Fruit fly (Drosophila melanogaster): Measurements from ENCODE around the gene dpr16.
A peak's percentile ranks its signal among the peaks of the same experiment; 100 is the strongest.

dpr16 gene

DNA sequence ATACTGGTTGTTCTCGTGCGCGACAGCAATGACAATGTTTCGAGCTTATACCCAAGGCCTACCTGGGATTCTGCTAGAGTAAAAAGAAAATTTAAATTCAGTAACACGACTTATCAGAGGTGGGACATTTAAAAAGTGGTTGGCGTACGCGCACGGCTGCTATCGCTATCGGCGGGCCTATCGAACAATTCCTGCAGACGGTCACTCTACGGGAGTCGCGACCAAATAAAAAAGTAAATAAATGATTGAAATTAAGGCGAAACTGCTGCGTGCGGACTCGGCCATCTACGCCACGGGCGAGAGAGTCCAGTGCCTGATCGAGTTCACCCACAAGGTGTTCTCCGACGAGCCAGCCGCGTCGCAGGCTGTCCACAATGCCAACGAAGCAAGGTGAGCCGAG, 68.8 kb downstream of the dpr16 start, which contains the start of the genes Prosbeta2R2 and CG1116 (continued):
- TF ChIP-seq nerfin-2 (GFP tag; IDR thresholded peaks at IDR 0.05; ENCODE audit: partially characterized antibody) (no peak), CTCF (GFP tag; optimal IDR thresholded peaks at IDR 0.05) (no peak), Meics (GFP tag; optimal IDR thresholded peaks at IDR 0.05) (no peak), hbn (GFP tag; IDR thresholded peaks at IDR 0.05; ENCODE audit: partially characterized antibody) (peak; percentile 30; the same call in 1 of the 2 replicates), Med (GFP tag) (peak; percentile 80), Ravus (GFP tag; IDR thresholded peaks at IDR 0.05) (no peak), HLHmδ (GFP tag; optimal IDR thresholded peaks at IDR 0.05) (no peak), CG31365 (tag; optimal IDR thresholded peaks at IDR 0.05) (no peak), Lhr (GFP tag; optimal IDR thresholded peaks at IDR 0.05) (no peak), CG2889 (GFP tag; IDR thresholded peaks at IDR 0.05) (no peak), ATbp (GFP tag; optimal IDR thresholded peaks at IDR 0.05) (no peak), rib (GFP tag; IDR thresholded peaks at IDR 0.05) (no peak), CG18599 (GFP tag; optimal IDR thresholded peaks at IDR 0.05) (no peak), so (GFP tag; IDR thresholded peaks at IDR 0.05) (no peak), sens (GFP tag) (peak; percentile 37), CG10654 (GFP tag; optimal IDR thresholded peaks at IDR 0.05) (no peak), CG8290 (GFP tag; optimal IDR thresholded peaks at IDR 0.05) (no peak), CG8290 (tag; optimal IDR thresholded peaks at IDR 0.05) (no peak), zfh2 (GFP tag; optimal IDR thresholded peaks at IDR 0.05) (no peak), CG16813 (GFP tag; IDR thresholded peaks at IDR 0.05; ENCODE audit: partially characterized antibody) (peak; percentile 55; the same call in 2 of the 3 replicates), CG8359 (GFP tag; optimal IDR thresholded peaks at IDR 0.05; ENCODE audit: borderline replicate concordance) (no peak), CG1792 (GFP tag; optimal IDR thresholded peaks at IDR 0.05) (no peak), CG15514 (GFP tag; optimal IDR thresholded peaks at IDR 0.05) (peak; percentile 42), zen2 (GFP tag; IDR thresholded peaks at IDR 0.05; ENCODE audit: partially characterized antibody) (no peak; the same call in 2 of the 3 replicates), CG12104 (GFP tag; optimal IDR thresholded peaks at IDR 0.05) (no peak), lov (optimal IDR thresholded peaks at IDR 0.05) (no peak), lov (GFP tag; IDR thresholded peaks at IDR 0.05) (no peak), eve (GFP tag; optimal IDR thresholded peaks at IDR 0.05) (no peak), oc (tag; optimal IDR thresholded peaks at IDR 0.05) (no peak), hb (GFP tag; IDR thresholded peaks at IDR 0.05; ENCODE audit: partially characterized antibody) (no peak), lilli (GFP tag; optimal IDR thresholded peaks at IDR 0.05) (no peak), Bdp1 (GFP tag; optimal IDR thresholded peaks at IDR 0.05) (no peak), Dek (tag; optimal IDR thresholded peaks at IDR 0.05) (no peak), amos (GFP tag; IDR thresholded peaks at IDR 0.05; ENCODE audit: partially characterized antibody) (peak; percentile 60), CG6791 (GFP tag; IDR thresholded peaks at IDR 0.05; ENCODE audit: partially characterized antibody) (peak; percentile 44; the same call in 1 of the 3 replicates), D19A (tag; optimal IDR thresholded peaks at IDR 0.05) (no peak), salm (tag; optimal IDR thresholded peaks at IDR 0.05) (no peak), CG6854 (GFP tag; optimal IDR thresholded peaks at IDR 0.05) (no peak), CG6272 (GFP tag; IDR thresholded peaks at IDR 0.05) (no peak), Hsf (GFP tag; optimal IDR thresholded peaks at IDR 0.05) (no peak), CG4404 (GFP tag; IDR thresholded peaks at IDR 0.05) (no peak), CG7928 (GFP tag; optimal IDR thresholded peaks at IDR 0.05) (no peak), CG31388 (GFP tag; optimal IDR thresholded peaks at IDR 0.05) (no peak), BEAF-32 (GFP tag; optimal IDR thresholded peaks at IDR 0.05) (peak; percentile 63), CG10979 (tag; optimal IDR thresholded peaks at IDR 0.05) (no peak), dimm (GFP tag; IDR thresholded peaks at IDR 0.05) (no peak), CG17361 (GFP tag; IDR thresholded peaks at IDR 0.05) (no peak), tup (GFP tag; optimal IDR thresholded peaks at IDR 0.05) (no peak), CG10267 (tag; optimal IDR thresholded peaks at IDR 0.05) (no peak), HmgZ (tag; optimal IDR thresholded peaks at IDR 0.05) (peak; percentile 1), CG17186 (GFP tag; optimal IDR thresholded peaks at IDR 0.05) (peak; percentile 35), z (GFP tag; IDR thresholded peaks at IDR 0.05) (no peak)

Data from whole organism, embryonic.